Worm (Caenorhabditis elegans) whole organism, L1 larva: ENCODE data around the gene VW02B12L.2.

Source experiments
- alr-1 ChIP-seq: fragments of 200-800 bp; sonication (Bioruptor generic); optimal IDR thresholded peaks from 2 replicates; lab custom pipeline; 2018; ENCODE audit warnings: borderline replicate concordance, mild to moderate bottlenecking, missing genetic modification characterization, missing compliant biosample characterization
- elt-2 ChIP-seq: sonication (generic microtip); optimal IDR thresholded peaks from 2 replicates; lab custom pipeline; 2016; ENCODE audit warnings: missing genetic modification characterization, mild to moderate bottlenecking, inconsistent platforms, missing compliant biosample characterization, missing genetic modification reagents
- elt-3 ChIP-seq, 6 experiments: fragments of 150-350 bp in 1 of 6; sonication (generic microtip); optimal IDR thresholded peaks; 2 replicates each; lab custom pipeline; 2017 to 2018; ENCODE audit warnings: missing biosample characterization in 6 of 6, missing genetic modification characterization in 6 of 6, inconsistent platforms in 1 of 6
- jun-1 ChIP-seq: fragments of 150-350 bp; optimal IDR thresholded peaks from 2 replicates; lab custom pipeline; 2014; ENCODE audit warnings: missing biosample characterization, missing genetic modification reagents, missing genetic modification characterization
- nhr-28 ChIP-seq: fragments of 150-350 bp; optimal IDR thresholded peaks from 2 replicates; lab custom pipeline; 2014; ENCODE audit warnings: missing biosample characterization, missing genetic modification characterization
- snpc-4 ChIP-seq: fragments of 150-350 bp; optimal IDR thresholded peaks from 2 replicates; lab custom pipeline; 2014; ENCODE audit warnings: missing biosample characterization, missing genetic modification characterization
- tbx-2 ChIP-seq: sonication (generic microtip); optimal IDR thresholded peaks from 2 replicates; lab custom pipeline; 2016; ENCODE audit warnings: missing genetic modification characterization, missing compliant biosample characterization
- ztf-4 ChIP-seq: fragments of 150-350 bp; optimal IDR thresholded peaks from 2 replicates; lab custom pipeline; 2014; ENCODE audit warnings: missing biosample characterization, missing genetic modification characterization

DNA sequence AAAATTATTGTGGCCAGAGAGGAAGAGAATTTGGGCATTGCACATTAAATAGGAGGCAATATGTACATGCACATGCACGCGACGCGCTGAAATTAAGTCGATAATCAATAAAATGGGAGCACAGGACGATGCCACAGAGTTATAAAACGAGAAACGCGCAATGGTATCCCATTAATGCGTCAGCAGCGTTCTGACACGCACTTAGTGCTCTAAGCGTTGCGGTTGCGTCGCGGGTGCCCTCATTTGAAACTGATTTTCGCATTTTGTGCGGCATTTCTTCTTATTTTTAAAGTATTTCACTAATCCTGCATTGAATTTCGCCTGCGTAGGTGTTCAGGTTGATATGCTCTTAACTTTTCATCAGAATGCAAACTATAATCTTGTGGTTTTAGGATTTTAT, 12.9 kb upstream of the VW02B12L.2 start, which contains the start of gene rsp-1:
- TF ChIP-seq elt-2 (tag; lab: Kevin White, UChicago) (peak; percentile 76), jun-1 (tag; lab: Kevin White, UChicago) (peak; percentile 91), nhr-28 (tag; lab: Kevin White, UChicago) (no peak), alr-1 (tag; lab: Kevin White, UChicago) (no peak), tbx-2 (peak; percentile 88), snpc-4 (peak; percentile 81), elt-3 (tag; optimal IDR thresholded peaks at IDR 0.05; lab: Kevin White, UChicago) (peak in 4 of 6 experiments; percentile 24 to 96 (median 67)), ztf-4 (tag; lab: Kevin White, UChicago) (peak; percentile 84)
